Worm (Caenorhabditis elegans): ENCODE data around the gene C39E6.2.

ce11 chrX:4759718-4760117, 4.8 kb upstream of the C39E6.2 start:
- TF ChIP-seq ceh-43 (GFP tag; optimal IDR thresholded peaks at IDR 0.05) (peak; percentile 52), snpc-4 (tag; optimal IDR thresholded peaks at IDR 0.05) (no peak), unc-62 (GFP tag; optimal IDR thresholded peaks at IDR 0.05) (no peak), unc-120 (tag; optimal IDR thresholded peaks at IDR 0.05; ENCODE audit: poor library complexity, severe bottlenecking) (no peak), flh-1 (GFP tag; optimal IDR thresholded peaks at IDR 0.05) (no peak), ceh-83 (GFP tag; optimal IDR thresholded peaks at IDR 0.05) (no peak), ces-1 (GFP tag; optimal IDR thresholded peaks at IDR 0.05) (peak; percentile 54), lin-13 (tag; optimal IDR thresholded peaks at IDR 0.05) (no peak), unc-39 (tag; optimal IDR thresholded peaks at IDR 0.05) (no peak), mab-5 (tag; optimal IDR thresholded peaks at IDR 0.05) (no peak), sptf-1 (tag; optimal IDR thresholded peaks at IDR 0.05) (no peak), elt-1 (tag; optimal IDR thresholded peaks at IDR 0.05; ENCODE audit: borderline replicate concordance, insufficient read depth) (no peak), ztf-11 (tag; optimal IDR thresholded peaks at IDR 0.05) (no peak), nhr-237 (tag; optimal IDR thresholded peaks at IDR 0.05) (no peak)

Data from whole organism, mixed stage, embryonic.